Fruit fly (Drosophila melanogaster): ENCODE measurements around the gene CadN.

DNA sequence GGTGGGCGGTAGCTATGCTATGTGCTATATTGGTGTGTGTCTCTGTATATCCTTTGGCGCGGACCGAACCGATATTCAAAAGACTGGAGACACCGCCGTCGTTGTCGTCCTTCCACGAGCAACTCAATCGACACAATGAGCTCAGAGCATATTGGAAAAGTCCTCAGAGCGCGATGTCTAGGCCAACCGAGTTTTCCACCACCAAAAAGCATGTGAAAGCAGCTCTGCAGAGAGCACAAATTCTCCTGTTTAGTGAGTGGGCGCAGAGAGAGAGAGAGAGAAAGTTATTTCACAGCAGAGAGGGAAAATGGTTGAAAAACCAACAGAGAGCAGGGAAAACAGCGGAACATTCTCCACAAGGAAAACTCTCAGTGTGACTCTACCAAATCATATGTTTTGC, 25.7 kb downstream of the CadN start:
- TF ChIP-seq insv (optimal IDR thresholded peaks at IDR 0.05) = no peak
- TF ChIP-seq Sin3A (optimal IDR thresholded peaks at IDR 0.05) = no peak
- no peak for TF ChIP-seq Myc (optimal IDR thresholded peaks at IDR 0.05)
- no peak for TF ChIP-seq psq (optimal IDR thresholded peaks at IDR 0.05)
- TF ChIP-seq ttk (optimal IDR thresholded peaks at IDR 0.05) = no peak
- TF ChIP-seq h (optimal IDR thresholded peaks at IDR 0.05) = no peak

All from Kc167 (cell line).